Worm (Caenorhabditis elegans): ENCODE results near the gene F58H1.3.

The F58H1.3 gene

DNA sequence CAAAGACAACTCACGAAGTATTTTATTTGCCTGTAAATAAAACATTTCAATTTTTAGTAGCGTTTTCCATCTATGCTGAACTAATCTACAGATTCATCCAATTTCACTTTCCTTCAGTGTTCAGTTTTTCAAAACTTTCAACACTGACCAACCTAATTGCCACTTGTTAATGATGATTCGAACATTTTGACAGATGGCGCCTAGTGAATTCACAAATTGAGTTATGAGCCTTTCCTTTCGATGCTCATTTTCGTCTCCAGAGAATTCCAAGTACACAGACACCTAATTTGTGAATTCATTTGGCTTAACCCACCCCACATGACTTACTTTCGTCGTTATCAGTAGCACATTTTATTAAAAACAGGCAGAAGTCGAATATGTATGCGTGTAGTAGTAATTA is 13.0 kb downstream of the F58H1.3 start:
- TF ChIP-seq madf-2 (tag; optimal IDR thresholded peaks at IDR 0.05) (no peak), unc-42 (tag; optimal IDR thresholded peaks at IDR 0.05) (peak; percentile 53)

DNA sequence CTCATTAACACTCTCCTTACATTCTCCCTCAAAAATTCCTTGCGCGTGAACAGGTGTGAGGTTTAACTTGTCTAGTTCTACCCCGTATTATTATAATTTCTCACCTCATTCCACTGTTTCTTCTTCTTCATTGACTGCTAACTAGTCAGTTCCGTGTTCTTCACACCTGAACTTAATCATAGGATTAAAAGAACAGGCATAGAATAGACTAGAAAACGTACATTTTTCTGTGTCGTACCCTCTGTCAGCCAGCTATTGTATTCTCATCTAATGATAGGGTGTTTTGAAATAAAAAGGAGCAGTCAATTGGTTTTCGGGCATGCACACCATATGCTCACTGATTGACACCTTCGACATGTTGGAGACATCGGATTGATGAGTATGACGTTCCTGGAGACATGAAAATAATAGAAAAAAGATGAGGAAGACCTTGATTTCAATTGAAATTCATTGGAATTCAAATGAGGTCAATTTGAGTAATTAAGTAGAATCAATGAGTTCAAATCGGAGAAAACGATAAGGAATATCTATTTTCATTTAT is 13.7 kb downstream of the F58H1.3 start:
- TF ChIP-seq hlh-8 (tag; optimal IDR thresholded peaks at IDR 0.05) (no peak), unc-55 (GFP tag; optimal IDR thresholded peaks at IDR 0.05) (peak; percentile 86)

DNA sequence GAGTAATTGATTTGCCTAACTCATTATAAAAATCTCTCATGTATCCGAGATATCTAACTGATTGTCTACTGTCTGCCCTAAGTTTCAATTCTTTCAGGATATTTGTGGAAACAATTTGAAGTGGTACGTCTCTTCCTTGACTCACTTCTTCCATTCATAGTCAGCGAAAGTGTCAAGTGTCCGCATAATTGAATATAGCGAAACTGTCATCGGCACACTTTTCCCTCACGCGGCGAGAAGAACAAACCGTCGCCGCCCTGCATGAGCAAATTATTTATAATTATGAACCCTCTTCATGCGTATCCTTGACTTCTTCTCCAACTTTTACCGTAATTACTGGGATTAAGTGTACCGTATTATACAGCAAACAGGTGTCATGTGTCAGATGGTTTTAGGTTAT is 14.8 kb downstream of the F58H1.3 start:
- TF ChIP-seq dve-1 (tag; optimal IDR thresholded peaks at IDR 0.05) = no peak
- no peak for TF ChIP-seq unc-3 (GFP tag; conservative IDR thresholded peaks at IDR 0.05)
- TF ChIP-seq unc-3 (tag; optimal IDR thresholded peaks at IDR 0.05) = no peak
- TF ChIP-seq zip-5 (tag; optimal IDR thresholded peaks at IDR 0.05) = no peak
- TF ChIP-seq K09A11.1 (tag; optimal IDR thresholded peaks at IDR 0.05; ENCODE audit: insufficient read depth) = no peak
- TF ChIP-seq elt-4 (tag; optimal IDR thresholded peaks at IDR 0.05) = no peak
- no peak for TF ChIP-seq ceh-18 (tag; optimal IDR thresholded peaks at IDR 0.05)
- no peak for TF ChIP-seq pax-1 (tag; optimal IDR thresholded peaks at IDR 0.05)
- no peak for TF ChIP-seq ceh-6 (GFP tag; optimal IDR thresholded peaks at IDR 0.05)
- TF ChIP-seq elt-2 (tag; optimal IDR thresholded peaks at IDR 0.05) = no peak
- TF ChIP-seq hlh-6 (tag; optimal IDR thresholded peaks at IDR 0.05) = no peak
- TF ChIP-seq fkh-10 (GFP tag; optimal IDR thresholded peaks at IDR 0.05) = no peak
- TF ChIP-seq unc-42 (tag; optimal IDR thresholded peaks at IDR 0.05) = peak; percentile 48
- no peak for TF ChIP-seq F13H6.1 (tag; optimal IDR thresholded peaks at IDR 0.05)
- no peak for TF ChIP-seq sox-4 (tag; optimal IDR thresholded peaks at IDR 0.05)
- no peak for TF ChIP-seq K02D7.2 (tag; optimal IDR thresholded peaks at IDR 0.05)
- no peak for TF ChIP-seq ceh-48 (tag; optimal IDR thresholded peaks at IDR 0.05)
- peak; percentile 18 for TF ChIP-seq ceh-31 (tag; optimal IDR thresholded peaks at IDR 0.05)

DNA sequence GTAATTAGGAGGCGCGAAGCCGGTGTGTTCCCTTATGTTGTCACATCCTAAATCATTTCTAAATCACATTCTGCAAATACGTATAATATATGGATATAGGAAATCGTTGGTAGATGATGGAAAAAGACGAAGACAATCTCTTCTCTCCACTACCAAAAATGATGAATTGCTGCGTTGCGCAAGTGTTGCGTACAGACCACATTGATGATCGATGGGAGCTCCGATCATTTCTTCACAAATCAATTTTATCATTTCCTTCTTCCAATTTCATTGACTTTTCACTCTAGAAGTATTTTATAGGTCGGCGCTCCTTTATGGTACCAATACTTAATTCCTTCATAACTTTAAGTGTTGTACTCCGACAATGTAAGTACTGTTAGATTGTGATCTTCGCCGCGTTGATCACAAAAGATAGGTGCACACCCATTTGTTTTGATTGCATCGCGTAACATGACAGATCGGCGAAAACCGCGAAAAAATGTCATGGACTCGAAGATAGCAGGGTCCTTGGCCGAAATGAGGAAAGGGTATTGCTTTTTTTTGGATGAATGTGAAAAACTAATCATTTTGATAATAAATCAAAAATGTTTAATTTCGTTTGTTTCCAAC is 15.8 kb downstream of the F58H1.3 start:
- TF ChIP-seq pha-4 (tag; optimal IDR thresholded peaks at IDR 0.05) (no peak), tbx-2 (tag; optimal IDR thresholded peaks at IDR 0.05) (peak; percentile 6), unc-55 (GFP tag; optimal IDR thresholded peaks at IDR 0.05) (peak; percentile 55)

DNA sequence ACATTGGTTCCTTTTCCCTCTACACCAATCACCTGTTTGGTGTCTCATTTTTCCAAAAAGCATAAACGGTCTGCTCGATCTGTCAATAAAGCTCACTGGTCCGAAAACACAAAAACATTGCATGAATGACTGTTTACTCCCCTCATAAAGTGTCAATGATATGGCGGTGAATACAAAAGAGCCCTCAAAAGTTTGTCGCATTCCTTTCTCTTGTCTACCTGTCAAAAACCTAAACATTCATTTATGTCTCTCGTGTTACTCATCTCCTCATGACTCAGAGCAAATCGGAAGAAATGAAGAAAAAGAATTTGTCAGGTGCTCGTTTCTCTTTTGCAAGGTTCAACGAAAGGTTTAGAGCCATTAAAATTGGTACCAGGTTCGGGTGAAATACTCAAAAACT is 17.4 kb downstream of the F58H1.3 start:
- no peak for TF ChIP-seq pax-1 (tag; optimal IDR thresholded peaks at IDR 0.05)

DNA sequence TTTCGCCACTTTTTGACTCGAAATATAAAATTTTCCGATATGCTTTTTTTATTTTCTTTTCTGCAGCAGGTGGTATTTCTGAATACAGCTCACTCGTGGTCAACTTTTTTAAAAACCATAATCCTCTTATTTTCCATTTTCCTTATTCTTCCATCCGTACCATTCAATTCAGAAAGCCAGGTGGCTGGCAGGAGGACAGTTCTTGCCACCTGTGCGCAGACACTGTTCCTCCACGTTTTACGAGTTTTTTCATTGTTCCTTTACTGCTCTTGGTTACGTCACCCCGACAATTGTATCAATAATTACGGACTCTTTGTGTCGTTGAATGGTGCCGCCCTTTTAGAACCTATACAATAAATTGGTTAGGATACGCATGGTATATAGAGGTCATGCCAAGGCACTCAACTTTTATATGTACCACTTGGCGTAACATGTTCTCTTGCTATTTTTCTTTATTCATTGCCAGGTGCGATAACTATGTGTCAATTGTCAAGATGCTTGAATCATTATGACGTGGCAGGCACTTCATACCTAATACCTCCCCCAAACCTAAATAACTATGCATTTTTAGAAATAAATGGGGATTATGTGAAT is 19.2 kb downstream of the F58H1.3 start:
- TF ChIP-seq sox-2 (GFP tag; IDR thresholded peaks at IDR 0.05) = peak; percentile 62
- no peak for TF ChIP-seq nhr-232 (tag; optimal IDR thresholded peaks at IDR 0.05)

DNA sequence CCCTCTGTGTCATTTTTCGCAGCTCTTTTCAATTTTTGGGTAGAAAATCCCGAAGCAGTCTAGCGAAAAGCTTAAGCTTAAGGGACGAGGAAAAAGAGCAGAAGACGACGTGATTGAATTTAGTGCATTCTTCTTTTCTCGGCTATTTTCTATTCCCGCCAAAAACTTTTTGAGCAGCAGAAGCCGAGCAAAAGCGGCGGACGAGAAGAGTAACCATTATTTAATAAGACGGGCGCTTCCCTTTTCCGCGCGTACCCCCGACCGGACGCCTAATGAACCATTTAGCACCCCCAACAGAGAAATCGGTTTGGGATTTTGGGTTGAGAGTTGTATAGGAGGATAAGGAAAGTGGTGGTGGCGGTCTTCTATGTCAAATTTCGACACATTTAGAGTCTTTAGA is 19.8 kb downstream of the F58H1.3 start:
- TF ChIP-seq dve-1 (tag; optimal IDR thresholded peaks at IDR 0.05) (no peak), npax-4 (tag; optimal IDR thresholded peaks at IDR 0.05) (no peak), pat-9 (tag; optimal IDR thresholded peaks at IDR 0.05) (no peak), fkh-10 (GFP tag; optimal IDR thresholded peaks at IDR 0.05) (peak; percentile 53), pqm-1 (tag; optimal IDR thresholded peaks at IDR 0.05) (no peak), rnt-1 (tag; optimal IDR thresholded peaks at IDR 0.05) (no peak), ceh-6 (GFP tag; optimal IDR thresholded peaks at IDR 0.05) (no peak), hlh-13 (GFP tag; optimal IDR thresholded peaks at IDR 0.05) (no peak), syd-9 (tag; optimal IDR thresholded peaks at IDR 0.05) (no peak), nhr-232 (tag; optimal IDR thresholded peaks at IDR 0.05) (no peak), hlh-15 (tag; optimal IDR thresholded peaks at IDR 0.05) (no peak), unc-42 (tag; optimal IDR thresholded peaks at IDR 0.05) (peak; percentile 98), elt-2 (tag; optimal IDR thresholded peaks at IDR 0.05) (no peak)

Data from whole organism, late embryonic.